Fruit fly (Drosophila melanogaster): ENCODE results near the gene CG46435.

The CG46435 gene

DNA sequence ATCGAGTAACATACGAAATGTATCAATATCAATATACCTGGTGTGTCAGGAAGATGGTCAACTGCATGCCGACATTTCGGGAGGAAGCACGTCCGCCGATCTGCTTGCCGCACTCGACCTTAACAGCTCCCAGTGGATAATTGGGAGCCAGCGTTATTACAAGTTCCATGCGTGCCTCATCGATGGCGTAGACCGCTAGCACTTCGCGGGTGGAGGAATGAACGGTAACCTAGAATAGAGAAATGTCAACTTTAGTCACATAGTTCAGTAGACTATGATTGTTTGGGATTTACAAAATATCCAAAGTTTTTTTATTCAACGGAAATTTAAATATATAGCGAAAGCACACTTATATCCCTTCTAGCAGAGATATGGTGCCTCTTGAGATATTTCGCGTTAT lies at the start of gene CG46435, which contains the start of gene Rcd7:
Gene CG46435, plus strand, starts transcription at position 301 of the 400 bp plus-strand sequence.
Gene Rcd7, plus strand, starts transcription at position 301 of the 400 bp plus-strand sequence.
- TF ChIP-seq CG18599 (GFP tag; optimal IDR thresholded peaks at IDR 0.05) (no peak), HmgZ (tag; optimal IDR thresholded peaks at IDR 0.05) (no peak), Myb (GFP tag; optimal IDR thresholded peaks at IDR 0.05) (no peak), ranshi (GFP tag; IDR thresholded peaks at IDR 0.05) (no peak), Hand (GFP tag; optimal IDR thresholded peaks at IDR 0.05) (no peak), dimm (GFP tag; IDR thresholded peaks at IDR 0.05) (no peak), CG9797 (GFP tag; optimal IDR thresholded peaks at IDR 0.05) (no peak), danr (GFP tag; IDR thresholded peaks at IDR 0.05) (no peak), CG7987 (GFP tag; optimal IDR thresholded peaks at IDR 0.05) (no peak), knrl (GFP tag; IDR thresholded peaks at IDR 0.05; ENCODE audit: partially characterized antibody) (no peak), CG1647 (GFP tag; optimal IDR thresholded peaks at IDR 0.05) (no peak), CG18011 (GFP tag; optimal IDR thresholded peaks at IDR 0.05) (no peak)

DNA sequence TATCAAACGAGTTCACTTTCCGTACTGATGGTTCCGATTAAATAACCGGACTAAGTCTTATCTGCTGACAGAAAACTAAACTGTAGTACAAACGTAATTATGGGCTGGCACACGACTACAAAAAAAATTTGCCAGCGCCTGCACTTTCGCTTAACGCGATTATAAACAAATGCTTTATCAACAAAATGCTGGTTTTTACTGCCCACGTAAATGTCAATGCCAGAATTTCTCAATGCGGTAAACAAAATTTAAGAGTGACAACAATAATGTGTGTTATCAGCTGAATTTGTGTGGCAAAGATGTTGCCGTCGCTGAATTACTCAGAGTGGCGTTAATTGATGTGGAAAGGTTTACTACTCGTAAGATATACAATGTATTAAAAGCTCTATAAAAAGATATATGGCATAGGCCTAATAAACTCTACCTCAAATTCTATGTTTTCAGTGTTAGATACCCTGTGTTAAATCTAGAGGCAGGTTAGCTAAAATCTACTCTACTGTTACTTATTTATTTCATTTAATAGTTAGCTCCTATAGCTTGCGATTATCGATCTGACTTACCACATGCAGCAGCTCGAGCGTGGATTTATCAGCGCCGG lies 48.8 kb upstream of the CG46435 start:
- TF ChIP-seq maf-S (GFP tag; optimal IDR thresholded peaks at IDR 0.05), result no peak
- TF ChIP-seq CG9215 (GFP tag; IDR thresholded peaks at IDR 0.05), result no peak
- peak; percentile 12 for TF ChIP-seq unpg (GFP tag; optimal IDR thresholded peaks at IDR 0.05)
- peak; percentile 28 for TF ChIP-seq CG15514 (GFP tag; optimal IDR thresholded peaks at IDR 0.05)
- TF ChIP-seq dmrt99B (tag; optimal IDR thresholded peaks at IDR 0.05), result peak; percentile 1
- TF ChIP-seq Hsf (GFP tag; optimal IDR thresholded peaks at IDR 0.05), result no peak
- TF ChIP-seq dm (GFP tag; optimal IDR thresholded peaks at IDR 0.05), result no peak
- no peak for TF ChIP-seq CG18262 (tag; optimal IDR thresholded peaks at IDR 0.05)
- peak; percentile 14 for TF ChIP-seq Hand (GFP tag; optimal IDR thresholded peaks at IDR 0.05)
- TF ChIP-seq CG16813 (GFP tag; IDR thresholded peaks at IDR 0.05; ENCODE audit: partially characterized antibody), result no peak
- no peak for TF ChIP-seq CG10565 (GFP tag; optimal IDR thresholded peaks at IDR 0.05)
- no peak for TF ChIP-seq CG42726 (GFP tag; IDR thresholded peaks at IDR 0.05; ENCODE audit: partially characterized antibody)
- TF ChIP-seq sens (GFP tag), result peak; percentile 30
- TF ChIP-seq lov (optimal IDR thresholded peaks at IDR 0.05), result no peak
- TF ChIP-seq lov (GFP tag; IDR thresholded peaks at IDR 0.05), result no peak
- no peak for TF ChIP-seq CG6813 (GFP tag; optimal IDR thresholded peaks at IDR 0.05)
- no peak for TF ChIP-seq CG1602 (GFP tag; optimal IDR thresholded peaks at IDR 0.05)
- TF ChIP-seq Ptx1 (GFP tag; IDR thresholded peaks at IDR 0.05), result no peak
- TF ChIP-seq chinmo (GFP tag; IDR thresholded peaks at IDR 0.05; ENCODE audit: partially characterized antibody), result 0 out of 4 replicates have a peak, but pooled peaks have one; percentile 23
- peak; percentile 22 for TF ChIP-seq HHEX (GFP tag; optimal IDR thresholded peaks at IDR 0.05)
- no peak for TF ChIP-seq org-1 (GFP tag; optimal IDR thresholded peaks at IDR 0.05)
- no peak for TF ChIP-seq CG6254 (GFP tag; optimal IDR thresholded peaks at IDR 0.05)
- TF ChIP-seq CG9876 (GFP tag; optimal IDR thresholded peaks at IDR 0.05), result no peak
- TF ChIP-seq Mrtf (GFP tag; IDR thresholded peaks at IDR 0.05), result no peak
- no peak for TF ChIP-seq sisA (GFP tag; IDR thresholded peaks at IDR 0.05)
- TF ChIP-seq sim (GFP tag; IDR thresholded peaks at IDR 0.05), result no peak
- no peak for TF ChIP-seq trh (GFP tag; optimal IDR thresholded peaks at IDR 0.05)
- TF ChIP-seq odd (GFP tag; optimal IDR thresholded peaks at IDR 0.05), result peak; percentile 22
- no peak for TF ChIP-seq CG12769 (tag; optimal IDR thresholded peaks at IDR 0.05)
- TF ChIP-seq Dll (GFP tag; IDR thresholded peaks at IDR 0.05; ENCODE audit: partially characterized antibody), result no peak
- TF ChIP-seq ap (GFP tag; IDR thresholded peaks at IDR 0.05), result no peak
- TF ChIP-seq slbo (GFP tag; IDR thresholded peaks at IDR 0.05), result no peak
- TF ChIP-seq chif (GFP tag; optimal IDR thresholded peaks at IDR 0.05), result no peak
- no peak for TF ChIP-seq az2 (GFP tag; optimal IDR thresholded peaks at IDR 0.05)
- peak; percentile 2 for TF ChIP-seq CG12659 (GFP tag; optimal IDR thresholded peaks at IDR 0.05)
- TF ChIP-seq gsb-n (tag; optimal IDR thresholded peaks at IDR 0.05), result no peak
- TF ChIP-seq CG1792 (GFP tag; optimal IDR thresholded peaks at IDR 0.05), result no peak
- TF ChIP-seq her (GFP tag; optimal IDR thresholded peaks at IDR 0.05), result no peak

All from whole organism, embryonic.